Fruit fly (Drosophila melanogaster): ENCODE data around the gene CG12104.

Gene CG12104

DNA sequence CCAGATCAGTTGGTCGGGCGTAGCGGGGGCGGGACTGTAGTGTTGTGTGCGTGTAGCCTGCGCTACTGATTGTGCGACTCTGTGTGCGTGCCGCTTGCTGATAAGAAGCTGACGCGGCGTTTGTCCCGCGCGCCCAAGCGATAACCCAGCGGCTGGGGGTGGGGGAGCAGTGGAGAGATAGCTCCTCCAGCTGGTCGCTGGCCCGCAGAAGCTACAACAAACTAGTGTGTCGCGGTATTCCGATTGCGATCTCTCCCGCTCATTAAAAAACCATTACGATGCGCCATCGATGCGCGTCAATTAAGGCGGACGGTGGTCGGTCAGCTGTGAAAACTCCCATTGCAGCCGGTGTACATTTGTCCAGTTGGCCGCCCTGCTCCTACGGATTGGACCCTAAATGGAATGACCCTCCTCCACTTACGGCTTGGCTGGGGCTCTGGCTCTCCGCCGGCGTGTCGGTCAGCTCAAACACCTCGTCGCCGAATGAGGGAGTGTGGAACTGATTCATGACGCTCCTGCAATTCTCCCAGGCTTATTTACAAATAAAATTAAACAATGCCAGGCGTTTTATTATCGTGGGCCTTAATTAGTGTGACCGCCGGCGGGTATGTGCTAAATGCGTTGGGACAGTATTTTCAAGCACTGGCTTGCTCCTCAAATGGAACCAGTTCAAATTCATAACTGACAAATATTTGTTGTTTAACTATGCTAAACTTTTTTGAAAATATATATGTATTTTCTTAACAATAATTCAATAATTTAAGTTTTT, at the start of gene CG12104:
Gene CG12104 (minus strand): TSS at position 611 of the 769 bp plus-strand sequence.
- TF ChIP-seq noc (tag; optimal IDR thresholded peaks at IDR 0.05): peak; percentile 80

DNA sequence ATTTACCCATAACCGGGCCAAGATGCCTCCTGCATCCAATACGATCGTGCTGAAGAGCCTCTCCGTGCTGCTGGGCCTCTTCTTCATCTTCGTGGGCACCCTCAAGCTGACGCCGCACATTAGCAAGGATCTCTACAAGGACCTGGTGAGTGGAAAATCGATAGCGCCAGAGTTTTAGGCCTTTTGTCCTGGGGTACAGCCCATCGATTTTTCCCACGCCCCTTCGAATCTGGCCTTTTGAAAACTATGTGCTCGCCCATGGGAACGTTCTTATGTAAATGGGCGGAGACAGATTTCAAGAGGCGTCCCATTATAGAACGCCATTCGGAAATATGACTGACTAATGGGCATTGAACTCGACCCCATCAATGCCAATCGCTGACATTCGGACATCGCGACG, 46.9 kb upstream of the CG12104 start:
- TF ChIP-seq noc (tag; optimal IDR thresholded peaks at IDR 0.05): no peak

DNA sequence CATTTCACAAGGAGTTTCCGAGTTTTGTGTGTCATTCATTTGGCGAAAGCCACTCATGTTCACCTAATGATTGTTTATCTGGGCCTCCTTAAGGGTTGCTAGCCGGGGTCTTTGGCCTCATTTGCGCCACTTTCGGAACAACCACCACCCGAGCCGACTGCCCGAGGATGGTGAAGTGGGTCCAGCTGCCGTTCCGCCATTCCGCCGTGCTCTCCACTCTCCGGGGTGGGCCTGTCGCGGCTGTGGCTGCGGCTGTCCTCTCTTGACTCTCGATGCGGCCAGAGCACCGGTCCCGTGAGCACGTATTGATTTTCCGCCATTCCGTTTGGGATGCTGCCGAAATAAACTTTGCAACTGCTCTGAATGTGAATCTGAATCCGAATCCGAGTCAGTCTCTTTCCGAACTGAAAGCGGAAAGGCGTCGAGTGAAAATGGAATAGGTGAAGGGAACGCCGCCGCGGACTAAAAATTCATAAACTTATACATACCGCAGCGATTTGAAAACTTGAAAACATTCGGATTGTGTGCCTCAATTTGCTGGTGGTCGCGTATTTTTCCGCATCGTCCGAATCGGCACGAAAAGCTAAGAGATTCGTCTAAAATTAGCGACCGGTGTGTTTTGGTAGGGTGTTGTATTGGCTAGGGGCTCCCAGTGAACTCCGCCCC, 46.3 kb upstream of the CG12104 start, which contains the start of gene CG13920:
Gene CG13920 (plus strand): TSS at position 255 of the 666 bp plus-strand sequence.
- TF ChIP-seq noc (tag; optimal IDR thresholded peaks at IDR 0.05): no peak

DNA sequence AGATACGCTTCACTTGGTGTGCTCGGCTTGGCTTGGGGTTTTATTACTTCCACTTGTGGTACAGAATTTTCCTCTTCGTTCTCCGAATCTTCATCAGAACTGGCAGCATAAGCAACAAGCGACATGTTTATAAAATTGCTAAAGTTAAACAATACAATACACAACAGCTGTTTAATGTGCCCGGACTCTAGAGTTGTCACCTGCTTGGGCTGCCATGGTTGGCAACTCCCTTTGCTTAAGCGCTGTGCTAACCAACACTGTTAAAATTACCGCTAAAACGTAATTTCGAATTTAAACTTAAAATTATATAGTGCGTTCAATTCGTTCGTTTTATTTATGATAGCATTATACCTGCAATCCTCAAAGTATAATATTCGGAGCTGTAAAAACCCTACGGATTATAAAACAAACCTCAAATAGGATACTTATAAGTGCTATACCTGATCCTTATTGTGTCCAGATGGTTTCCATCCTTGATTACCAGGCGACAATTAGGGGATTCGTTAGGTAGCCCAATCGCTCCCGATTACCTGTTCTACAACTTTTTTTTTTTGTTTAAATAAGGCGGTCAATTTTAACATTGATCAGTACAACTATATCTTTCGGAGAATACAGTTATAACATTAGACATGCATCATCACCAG, 44.9 kb upstream of the CG12104 start, which contains the start of the genes CG17249 and Bro:
Gene CG17249 (minus strand): TSS at position 189 of the 644 bp plus-strand sequence.
Gene Bro (plus strand): TSS at position 594 of the 644 bp plus-strand sequence.
- no peak for TF ChIP-seq noc (tag; optimal IDR thresholded peaks at IDR 0.05)

DNA sequence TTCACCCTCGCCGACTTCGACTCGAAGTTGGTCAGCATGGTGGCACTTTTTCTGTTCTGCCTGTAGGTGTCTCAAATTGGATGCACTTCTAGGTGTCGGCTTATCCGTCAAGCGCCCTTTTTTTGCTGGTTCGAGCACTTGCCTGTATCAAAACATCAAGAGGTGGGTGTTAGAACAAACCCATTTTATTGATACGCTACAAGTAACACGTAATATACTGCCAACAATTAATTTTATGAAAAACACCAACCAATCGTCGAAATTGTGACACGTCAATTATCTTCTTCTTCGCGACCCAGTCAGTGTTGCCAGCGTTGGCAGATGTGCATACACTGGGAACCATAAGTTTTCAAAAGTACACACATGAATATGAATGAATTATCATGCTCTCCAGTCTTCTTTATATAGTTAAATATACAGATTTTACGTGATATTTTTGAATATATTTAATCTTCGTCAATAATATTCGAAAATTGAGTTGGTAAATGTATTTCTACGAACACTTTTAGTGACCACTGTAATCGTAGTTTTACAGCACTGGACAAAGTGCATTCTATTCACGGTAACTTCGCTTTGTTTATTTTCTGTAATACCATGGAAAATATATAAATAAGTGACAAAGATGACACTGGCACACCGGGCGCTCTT, 42.6 kb upstream of the CG12104 start, which contains the start of the genes alphaCOP and CG13919:
Gene alphaCOP (minus strand): TSS at position 280 of the 648 bp plus-strand sequence.
Gene CG13919 (plus strand): TSS at position 548 of the 648 bp plus-strand sequence.
- peak; percentile 90 for TF ChIP-seq noc (tag; optimal IDR thresholded peaks at IDR 0.05)

DNA sequence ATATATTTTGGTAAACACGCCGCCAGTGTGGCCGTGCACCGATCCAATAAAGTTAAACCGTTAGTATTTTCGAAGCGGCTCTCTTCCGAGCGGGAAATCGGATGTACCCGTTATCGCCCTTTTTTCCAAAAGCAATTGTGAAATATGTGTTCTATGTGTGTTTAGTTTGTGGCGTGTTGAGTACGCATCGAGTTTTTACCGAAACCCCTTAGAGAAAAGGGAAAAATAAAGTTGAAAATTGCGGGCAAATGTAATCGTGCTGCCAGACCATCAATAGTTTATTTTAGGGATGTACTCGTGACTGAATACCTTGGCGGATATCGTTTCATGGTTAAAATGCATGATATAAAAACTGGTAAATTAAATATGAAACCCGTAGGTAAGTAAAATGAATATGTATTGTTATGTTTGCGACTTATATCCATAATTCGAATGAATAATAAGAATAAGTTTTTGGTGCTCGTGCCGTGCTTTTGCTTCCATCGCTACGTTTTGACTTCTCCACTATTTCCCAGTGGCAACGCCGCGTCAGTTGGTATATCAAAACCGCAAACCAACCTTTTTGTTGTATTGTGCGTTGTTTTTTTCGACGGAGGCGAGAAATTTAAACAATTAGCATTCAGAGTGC, 36.8 kb upstream of the CG12104 start, which contains the start of the genes Mettl2 and Bgb:
Gene Mettl2 (minus strand): TSS at position 51 of the 628 bp plus-strand sequence.
Gene Bgb (plus strand): TSS at position 527 of the 628 bp plus-strand sequence.
- no peak for TF ChIP-seq noc (tag; optimal IDR thresholded peaks at IDR 0.05)

DNA sequence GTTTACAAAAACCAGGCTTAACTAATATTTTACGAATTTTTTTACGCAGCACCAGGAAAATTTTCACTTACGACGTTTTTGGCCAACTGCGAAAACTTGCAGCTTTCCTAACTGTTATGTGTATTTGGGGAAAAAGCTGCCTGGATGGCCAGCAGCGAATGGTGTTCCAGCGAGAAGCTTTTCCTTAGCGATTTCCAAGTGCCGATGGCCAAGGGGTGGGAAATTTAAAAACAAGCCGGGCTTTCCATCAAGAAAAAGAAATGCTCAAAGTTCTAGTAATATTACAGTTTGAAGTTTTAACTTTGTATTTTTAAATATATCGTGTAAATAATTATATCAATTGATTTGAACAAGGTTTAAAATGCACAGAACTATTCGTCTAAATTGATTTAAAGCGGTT, 35.2 kb upstream of the CG12104 start, which contains the start of gene nSyb:
Gene nSyb (minus strand): TSS at position 101 of the 400 bp plus-strand sequence.
- no peak for TF ChIP-seq noc (tag; optimal IDR thresholded peaks at IDR 0.05)

DNA sequence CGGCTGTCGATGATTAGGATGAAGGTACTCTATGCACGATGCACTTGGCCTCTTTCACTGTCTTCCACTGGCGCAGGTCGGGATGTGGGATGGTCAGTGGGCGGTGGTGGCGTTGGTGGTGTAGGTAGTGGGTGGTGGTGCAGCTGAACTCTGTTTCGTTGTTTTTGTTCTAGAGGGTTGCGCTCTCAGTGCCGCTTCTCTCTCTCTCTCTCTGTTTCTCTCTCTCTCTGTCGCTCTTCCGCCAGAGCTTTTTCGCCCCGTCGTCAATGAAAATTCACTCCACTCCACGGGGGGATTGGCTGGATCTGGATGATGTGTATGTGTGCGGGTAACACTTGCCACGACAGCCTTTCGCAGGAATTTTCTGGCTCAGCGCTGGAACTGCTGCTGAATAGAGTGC, 34.4 kb upstream of the CG12104 start:
- no peak for TF ChIP-seq noc (tag; optimal IDR thresholded peaks at IDR 0.05)

DNA sequence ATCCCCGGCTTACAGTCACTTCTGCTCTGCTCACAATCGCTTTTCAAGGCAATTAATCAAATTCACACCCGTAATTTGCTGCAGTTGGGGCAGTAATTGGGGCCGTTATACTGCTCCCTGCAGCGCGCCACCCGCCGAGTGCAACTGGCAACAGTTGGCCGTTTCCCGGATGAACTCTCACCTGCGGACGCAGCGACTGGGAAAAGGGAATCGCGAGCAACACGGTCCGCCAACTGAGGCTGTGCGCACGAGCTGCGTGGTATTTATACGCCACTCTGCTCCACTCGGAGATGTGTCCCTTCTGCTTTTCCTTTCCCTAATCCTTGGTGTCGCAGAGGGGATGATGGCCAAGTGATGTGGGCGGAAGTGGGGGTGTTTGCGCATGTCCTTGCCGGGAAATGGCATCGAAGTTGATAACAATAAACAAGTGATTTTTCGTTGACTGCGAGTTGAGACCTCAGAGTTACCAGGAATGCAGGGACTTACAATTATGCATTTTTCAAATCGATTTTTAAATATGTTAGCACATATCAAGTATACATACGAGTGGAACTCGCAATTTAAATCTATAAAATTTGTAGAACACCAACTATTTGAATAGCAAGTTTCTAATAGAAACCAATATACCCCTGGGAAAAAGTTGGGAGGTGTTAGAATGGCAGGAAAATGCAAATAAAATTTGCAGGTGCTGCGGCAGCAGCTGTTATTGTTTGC, 26.7 kb upstream of the CG12104 start, which contains the start of gene GC:
Gene GC (minus strand): TSS at position 238 of the 714 bp plus-strand sequence.
- no peak for TF ChIP-seq noc (tag; optimal IDR thresholded peaks at IDR 0.05)

DNA sequence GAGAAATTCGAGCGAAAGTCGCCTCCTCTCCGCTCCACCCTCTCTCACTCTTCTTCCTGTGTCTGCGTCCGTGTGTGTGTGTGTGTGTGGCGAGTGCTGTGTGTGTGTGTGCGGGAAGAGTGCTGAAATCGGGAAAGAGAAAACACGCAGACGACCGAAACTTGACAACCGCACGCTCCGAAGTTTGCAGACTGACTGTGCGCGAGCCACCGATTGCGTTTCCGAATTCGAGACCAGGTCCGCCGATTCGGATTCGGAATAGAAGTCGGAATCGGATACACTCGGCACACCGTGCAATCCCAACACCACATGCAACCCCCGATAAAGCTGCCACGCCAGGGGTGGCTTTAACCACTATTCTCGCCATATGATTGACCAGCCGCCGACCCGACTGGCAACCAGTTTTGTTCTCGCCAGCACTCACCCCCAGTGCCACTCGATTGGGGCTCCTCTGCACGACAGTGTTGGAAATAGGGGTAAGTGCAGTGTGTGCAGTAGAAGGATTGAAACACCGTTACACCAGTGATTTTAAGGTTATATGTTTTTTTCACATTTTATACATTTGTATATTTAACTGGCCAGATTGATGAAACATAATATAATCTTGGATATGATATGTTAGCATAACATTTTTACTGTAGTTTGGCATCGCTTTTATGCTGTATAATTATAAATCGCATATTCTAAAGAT, 25.8 kb upstream of the CG12104 start, which contains the start of gene CG13928:
Gene CG13928 (minus strand): TSS at position 202 of the 691 bp plus-strand sequence.
- TF ChIP-seq noc (tag; optimal IDR thresholded peaks at IDR 0.05): no peak

DNA sequence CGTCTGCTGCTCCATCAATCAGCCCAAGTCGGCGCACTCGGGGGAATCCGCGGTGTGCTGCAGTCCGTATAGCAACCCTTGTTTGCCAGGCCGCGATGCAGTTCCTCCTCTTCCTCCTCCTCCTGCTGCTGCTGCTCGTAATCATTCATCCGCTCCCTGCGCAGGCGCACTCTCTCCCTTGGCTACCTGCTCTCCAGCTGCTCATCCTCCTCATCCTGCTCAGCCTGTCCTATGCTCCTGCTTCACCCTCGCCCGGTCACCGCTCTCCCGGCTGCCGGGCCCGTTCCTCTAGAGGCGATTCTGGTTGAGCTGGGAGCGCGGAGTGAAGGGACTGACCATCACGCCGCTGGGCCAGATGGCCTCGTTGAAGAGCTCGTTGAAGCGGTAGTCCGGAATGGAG, 24.4 kb upstream of the CG12104 start:
- no peak for TF ChIP-seq noc (tag; optimal IDR thresholded peaks at IDR 0.05)

DNA sequence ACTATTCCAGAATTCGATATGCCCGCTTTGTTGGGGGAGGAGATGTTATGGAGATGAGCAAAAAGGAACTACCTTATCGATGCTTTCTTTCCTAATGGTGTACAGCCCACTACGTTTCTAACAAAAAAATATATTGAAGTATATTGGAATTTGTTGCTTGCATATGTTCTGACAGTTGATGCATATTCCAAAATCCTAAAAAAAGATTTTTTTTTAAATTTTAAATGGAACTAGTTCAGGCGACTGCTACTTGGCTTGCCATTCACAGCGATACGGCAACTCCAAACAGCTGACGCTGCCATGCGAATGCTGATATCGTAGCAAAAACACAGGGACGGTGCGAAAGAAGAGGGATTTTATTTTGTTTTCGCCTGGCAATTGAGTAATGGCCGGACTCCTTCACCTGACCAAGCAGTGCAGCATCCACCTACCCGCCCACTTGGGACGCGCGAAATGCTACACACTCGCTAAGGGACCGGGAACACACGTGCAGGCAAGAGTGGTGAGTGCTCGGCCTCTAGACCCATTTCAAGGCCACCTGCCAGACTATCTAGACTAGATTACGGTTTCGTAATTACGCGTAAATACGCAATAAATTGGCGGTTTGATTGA, 15.7 kb upstream of the CG12104 start, which contains the start of the genes CG13926, ABCB7 and CG33230:
Gene CG13926 (minus strand): TSS at position 43 of the 612 bp plus-strand sequence.
Gene ABCB7 (plus strand): TSS at position 299 of the 612 bp plus-strand sequence.
Gene CG33230 (plus strand): TSS at position 299 of the 612 bp plus-strand sequence.
- TF ChIP-seq noc (tag; optimal IDR thresholded peaks at IDR 0.05): peak; percentile 69

DNA sequence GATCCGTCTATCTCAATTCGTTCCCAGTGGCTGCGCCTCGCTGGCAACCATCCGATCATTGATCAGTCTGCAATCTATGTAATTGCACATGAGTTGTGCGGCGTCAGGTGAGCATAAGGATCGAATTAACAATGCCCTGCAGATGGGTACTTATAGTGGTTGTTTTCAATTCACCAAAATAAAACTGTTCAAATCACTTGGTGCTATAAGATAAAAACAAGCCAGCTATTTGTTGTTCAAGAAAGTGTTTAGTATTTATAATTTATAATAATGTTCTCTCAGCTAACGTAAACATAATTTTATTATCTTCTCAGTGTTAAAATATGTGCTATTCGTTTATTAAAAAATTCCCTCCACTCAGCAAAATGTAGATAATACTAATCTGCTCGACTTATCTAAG, 13.2 kb upstream of the CG12104 start, which contains the start of gene CG12105:
Gene CG12105 (minus strand): TSS at position 101 of the 400 bp plus-strand sequence.
- no peak for TF ChIP-seq noc (tag; optimal IDR thresholded peaks at IDR 0.05)

Data from whole organism, larva.